Fruit fly (Drosophila melanogaster) whole organism, embryonic: ENCODE results near the gene HHEX.
A peak's percentile ranks its signal among the peaks of the same experiment; 100 is the strongest.

ENCODE experiments used
- C15 ChIP-seq: fragments of 200-800 bp; sonication (Bioruptor generic); IDR thresholded peaks from 3 replicates; pipeline ENCODE4 v1.3.6; 2022; ENCODE audit warnings: missing biosample characterization, missing genetic modification characterization
- CG14441 ChIP-seq: fragments of 200-800 bp; sonication (Bioruptor generic); IDR thresholded peaks from 2 replicates; pipeline ENCODE4 v1.3.6; 2022; ENCODE audit warnings: missing biosample characterization, missing genetic modification characterization
- CG1529 ChIP-seq: fragments of 200-800 bp; sonication (Bioruptor generic); optimal IDR thresholded peaks from 3 replicates; lab custom pipeline; 2018; ENCODE audit warnings: missing biosample characterization, missing genetic modification characterization
- CG16863 ChIP-seq: fragments of 200-800 bp; sonication (Bioruptor generic); optimal IDR thresholded peaks from 3 replicates; lab custom pipeline; 2016; ENCODE audit warnings: missing biosample characterization, missing genetic modification characterization
- CG17328 ChIP-seq: fragments of 200-800 bp; sonication (Bioruptor generic); IDR thresholded peaks from 2 replicates; pipeline ENCODE4 v1.3.6; 2022; ENCODE audit warnings: missing biosample characterization, missing genetic modification characterization
- CG17385 ChIP-seq: fragments of 200-800 bp; sonication (Bioruptor generic); optimal IDR thresholded peaks from 3 replicates; lab custom pipeline; 2018; ENCODE audit warnings: missing biosample characterization, mild to moderate bottlenecking, missing genetic modification characterization
- CG1832 ChIP-seq: fragments of 200-800 bp; sonication (Bioruptor generic); optimal IDR thresholded peaks from 2 replicates; lab custom pipeline; 2017; ENCODE audit warnings: missing biosample characterization, mild to moderate bottlenecking, missing genetic modification characterization, inconsistent platforms
- CG33557 ChIP-seq: fragments of 200-800 bp; sonication (Bioruptor generic); optimal IDR thresholded peaks from 2 replicates; lab custom pipeline; 2019; ENCODE audit warnings: missing biosample characterization, mild to moderate bottlenecking, missing genetic modification characterization, moderate library complexity
- CG3407 ChIP-seq: fragments of 200-800 bp; sonication (Bioruptor generic); optimal IDR thresholded peaks from 2 replicates; lab custom pipeline; 2018; ENCODE audit warnings: missing biosample characterization, mild to moderate bottlenecking, missing genetic modification characterization
- CG3838 ChIP-seq: fragments of 200-800 bp; sonication (Bioruptor generic); optimal IDR thresholded peaks from 3 replicates; lab custom pipeline; 2016; ENCODE audit warnings: missing biosample characterization, missing genetic modification characterization
- CG4617 ChIP-seq: fragments of 200-800 bp; sonication (Bioruptor generic); optimal IDR thresholded peaks from 3 replicates; lab custom pipeline; 2016; ENCODE audit warnings: missing biosample characterization, missing genetic modification characterization, borderline replicate concordance
- CG5245 ChIP-seq: fragments of 200-800 bp; sonication (Bioruptor generic); optimal IDR thresholded peaks from 3 replicates; lab custom pipeline; 2016; ENCODE audit warnings: missing biosample characterization, missing genetic modification characterization
- CG7839 ChIP-seq: fragments of 200-800 bp; sonication (Bioruptor generic); optimal IDR thresholded peaks from 3 replicates; lab custom pipeline; 2018; ENCODE audit warnings: missing biosample characterization, mild to moderate bottlenecking, missing genetic modification characterization, moderate library complexity
- CG8478 ChIP-seq: fragments of >200 bp; optimal IDR thresholded peaks from 2 replicates; lab custom pipeline; 2018
- CG8944 ChIP-seq: fragments of 200-800 bp; sonication (Bioruptor generic); optimal IDR thresholded peaks from 3 replicates; lab custom pipeline; 2016; ENCODE audit warnings: missing biosample characterization, missing genetic modification characterization
- CTCF ChIP-seq: fragments of 200-800 bp; sonication (Bioruptor generic); optimal IDR thresholded peaks from 2 replicates; lab custom pipeline; 2017; ENCODE audit warnings: missing biosample characterization, mild to moderate bottlenecking, missing genetic modification characterization, moderate library complexity
- Dbx ChIP-seq: fragments of 200-800 bp; sonication (Bioruptor generic); IDR thresholded peaks from 3 replicates; pipeline ENCODE4 v1.3.6; 2022; ENCODE audit warnings: missing biosample characterization, missing genetic modification characterization
- Deaf1 ChIP-seq: fragments of 200-800 bp; optimal IDR thresholded peaks from 3 replicates; lab custom pipeline; 2019; ENCODE audit warnings: missing biosample characterization, mild to moderate bottlenecking, missing genetic modification characterization, moderate library complexity
- Doc3 ChIP-seq: fragments of 200-800 bp; sonication (Bioruptor generic); IDR thresholded peaks from 3 replicates; pipeline ENCODE4 v1.3.6; 2022; ENCODE audit warnings: missing biosample characterization, missing genetic modification characterization; ENCODE audit not compliant: partially characterized antibody
- Eip74EF ChIP-seq, 2 experiments: fragments of 200-800 bp in 1 of 2; fragments of >200 bp in 1 of 2; sonication (Bioruptor generic) in 1 of 2; optimal IDR thresholded peaks; 2 replicates each; lab custom pipeline; 2017 to 2019; ENCODE audit warnings: missing biosample characterization in 2 of 2, missing genetic modification characterization in 2 of 2, mild to moderate bottlenecking in 1 of 2, moderate library complexity in 1 of 2
- Hey ChIP-seq: fragments of 200-800 bp; sonication (Bioruptor generic); optimal IDR thresholded peaks from 3 replicates; lab custom pipeline; 2018; ENCODE audit warnings: missing biosample characterization, mild to moderate bottlenecking, missing genetic modification characterization
- Hmr ChIP-seq: fragments of 200-800 bp; sonication (Bioruptor generic); optimal IDR thresholded peaks from 3 replicates; lab custom pipeline; 2017; ENCODE audit warnings: mild to moderate bottlenecking, missing biosample characterization, missing genetic modification reagents, missing genetic modification characterization
- MESR4 ChIP-seq: fragments of 200-800 bp; sonication (Bioruptor generic); optimal IDR thresholded peaks from 2 replicates; lab custom pipeline; 2018; ENCODE audit warnings: missing biosample characterization, mild to moderate bottlenecking, missing genetic modification characterization, moderate library complexity
- Mrtf ChIP-seq: fragments of 200-800 bp; sonication (Bioruptor generic); IDR thresholded peaks from 3 replicates; pipeline ENCODE4 v1.3.6; 2022; ENCODE audit warnings: missing biosample characterization, missing genetic modification characterization
- Myb ChIP-seq: fragments of 200-800 bp; sonication (Bioruptor generic); optimal IDR thresholded peaks from 2 replicates; lab custom pipeline; 2016; ENCODE audit warnings: missing biosample characterization, missing genetic modification characterization
- NFAT ChIP-seq: fragments of 200-800 bp; sonication (Bioruptor generic); IDR thresholded peaks from 2 replicates; pipeline ENCODE4 v1.3.6; 2022; ENCODE audit warnings: missing biosample characterization, missing genetic modification characterization
- Nf-YA ChIP-seq: fragments of 200-800 bp; sonication (Bioruptor generic); IDR thresholded peaks from 2 replicates; pipeline ENCODE4 v1.3.6; 2022; ENCODE audit warnings: missing biosample characterization, missing genetic modification characterization
- Side ChIP-seq: fragments of 200-800 bp; sonication (Bioruptor generic); optimal IDR thresholded peaks from 2 replicates; lab custom pipeline; 2016; ENCODE audit warnings: missing biosample characterization, missing genetic modification characterization
- YL-1 ChIP-seq: fragments of 200-800 bp; sonication (Bioruptor generic); optimal IDR thresholded peaks from 3 replicates; lab custom pipeline; 2017; ENCODE audit warnings: missing biosample characterization, mild to moderate bottlenecking, missing genetic modification characterization
- cg ChIP-seq: fragments of 200-800 bp; sonication (Bioruptor generic); optimal IDR thresholded peaks from 3 replicates; lab custom pipeline; 2019; ENCODE audit warnings: missing biosample characterization, mild to moderate bottlenecking, missing genetic modification characterization, moderate library complexity
- chif ChIP-seq, 2 experiments: fragments of 200-800 bp; sonication (Bioruptor generic); optimal IDR thresholded peaks; 3 replicates each; lab custom pipeline; 2016; ENCODE audit warnings: missing biosample characterization in 2 of 2, missing genetic modification characterization in 2 of 2
- chinmo ChIP-seq: fragments of 200-800 bp; sonication (Bioruptor generic); IDR thresholded peaks from 4 replicates; pipeline ENCODE4 v1.3.6; 2022; ENCODE audit warnings: missing biosample characterization, missing genetic modification characterization; ENCODE audit not compliant: partially characterized antibody
- chm ChIP-seq: fragments of 200-800 bp; sonication (Bioruptor generic); IDR thresholded peaks from 2 replicates; pipeline ENCODE4 v1.3.6; 2022; ENCODE audit warnings: missing biosample characterization, missing genetic modification characterization
- crol ChIP-seq: fragments of 200-800 bp; sonication (Bioruptor generic); IDR thresholded peaks from 2 replicates; pipeline ENCODE4 v1.3.6; 2022; ENCODE audit warnings: missing biosample characterization, missing genetic modification characterization
- eyg ChIP-seq: fragments of 200-800 bp; sonication (Bioruptor generic); optimal IDR thresholded peaks from 3 replicates; lab custom pipeline; 2016; ENCODE audit warnings: missing biosample characterization, missing genetic modification characterization
- fru ChIP-seq: fragments of >200 bp; optimal IDR thresholded peaks from 2 replicates; lab custom pipeline; 2017
- gsb-n ChIP-seq: fragments of 200-800 bp; sonication (Bioruptor generic); optimal IDR thresholded peaks from 3 replicates; lab custom pipeline; 2018; ENCODE audit warnings: missing biosample characterization, mild to moderate bottlenecking, missing genetic modification characterization
- nom ChIP-seq: fragments of 200-800 bp; sonication (Bioruptor generic); optimal IDR thresholded peaks from 2 replicates; lab custom pipeline; 2017; ENCODE audit warnings: missing biosample characterization, missing genetic modification characterization, mild to moderate bottlenecking, moderate library complexity, missing genetic modification reagents
- pnt ChIP-seq: fragments of 200-800 bp; sonication (Bioruptor generic); optimal IDR thresholded peaks from 3 replicates; lab custom pipeline; 2016; ENCODE audit warnings: missing biosample characterization, missing genetic modification characterization
- prd ChIP-seq, 3 experiments: fragments of >200 bp in 2 of 3; fragments of 200-800 bp in 1 of 3; sonication (Bioruptor generic) in 1 of 3; optimal IDR thresholded peaks in 2 of 3; IDR thresholded peaks in 1 of 3; 2 replicates in 2 of 3; 3 replicates in 1 of 3; pipeline versions ENCODE4 v1.3.6 to Lab custom; 2017 to 2022; ENCODE audit warnings: missing biosample characterization in 1 of 3, missing genetic modification characterization in 1 of 3
- run ChIP-seq: fragments of 200-800 bp; sonication (Bioruptor generic); optimal IDR thresholded peaks from 3 replicates; lab custom pipeline; 2018; ENCODE audit warnings: missing biosample characterization, mild to moderate bottlenecking, missing genetic modification characterization
- sd ChIP-seq: fragments of 200-800 bp; sonication (Bioruptor generic); optimal IDR thresholded peaks from 3 replicates; lab custom pipeline; 2018; ENCODE audit warnings: missing biosample characterization, mild to moderate bottlenecking, missing genetic modification characterization, moderate library complexity
- sens ChIP-seq: fragments of 200-800 bp; sonication (Bioruptor generic); peaks from one replicate; lab custom pipeline; 2016; ENCODE audit warnings: missing biosample characterization, missing genetic modification characterization
- sr ChIP-seq: fragments of 200-800 bp; sonication (Bioruptor generic); IDR thresholded peaks from 3 replicates; pipeline ENCODE4 v1.3.6; 2022; ENCODE audit warnings: missing biosample characterization, missing genetic modification characterization
- tna ChIP-seq: fragments of 200-800 bp; sonication (Bioruptor generic); IDR thresholded peaks from 2 replicates; pipeline ENCODE4 v1.3.6; 2022; ENCODE audit warnings: missing biosample characterization, missing genetic modification characterization; ENCODE audit not compliant: partially characterized antibody
- tup ChIP-seq: fragments of 200-800 bp; sonication (Bioruptor generic); optimal IDR thresholded peaks from 2 replicates; lab custom pipeline; 2016; ENCODE audit warnings: missing biosample characterization, mild to moderate bottlenecking, missing genetic modification characterization, moderate library complexity

HHEX gene

dm6 chr3R:21127352-21127985, 46.7 kb upstream of the HHEX start, which contains the start of the genes slmb and CG5793 (continued):
- TF ChIP-seq CG7839 (tag; lab: Kevin White, UChicago): no peak
- peak; percentile 46; the same call in 1 of the 2 replicates for TF ChIP-seq CG14441 (GFP tag; lab: Robert Waterston, UW)
- TF ChIP-seq fru (lab: Kevin White, UChicago): no peak
- peak; percentile 12 for TF ChIP-seq pnt (GFP tag; lab: Kevin White, UChicago)
- TF ChIP-seq C15: no peak
- TF ChIP-seq CG17328: 0 out of 2 replicates have a peak, but pooled peaks have one; percentile 37
- TF ChIP-seq chif (GFP tag; optimal IDR thresholded peaks at IDR 0.05; lab: Kevin White, UChicago): peak in 1 of 2 experiments; percentile 3

DNA sequence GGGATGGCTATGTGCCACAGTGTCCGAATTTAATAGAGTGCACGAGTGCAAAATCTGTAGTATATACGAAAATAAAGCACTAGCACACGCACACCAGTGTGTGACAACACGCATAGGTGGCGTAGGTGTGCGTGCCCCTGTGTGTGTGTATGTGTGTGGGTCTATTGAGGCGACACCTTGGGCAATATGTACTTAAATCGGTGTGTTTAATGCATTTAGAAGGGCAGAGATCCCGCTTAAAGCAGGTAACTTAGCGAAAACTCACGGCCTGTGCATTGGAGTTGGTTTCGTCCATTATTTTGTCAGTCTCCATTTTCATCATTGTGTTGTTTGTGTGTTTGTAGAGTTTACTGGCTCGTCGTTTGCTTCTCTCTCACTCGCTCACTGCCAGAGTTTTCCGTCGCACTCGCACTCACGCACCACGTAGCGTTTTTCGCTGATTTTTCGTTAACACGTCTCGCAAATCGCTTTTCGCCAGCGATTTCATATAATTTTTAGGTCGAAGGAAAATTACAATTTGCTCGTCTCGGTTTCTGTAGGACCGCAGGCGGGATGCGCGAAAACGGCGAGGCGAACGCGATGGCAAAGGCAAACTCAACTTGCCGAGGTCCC, 46.1 kb upstream of the HHEX start:
- TF ChIP-seq sens (GFP tag; lab: Kevin White, UChicago) (peak; percentile 35), CG1832 (GFP tag; lab: Kevin White, UChicago) (peak; percentile 72), CG3838 (no peak), CTCF (GFP tag; lab: Kevin White, UChicago) (peak; percentile 73), chm (GFP tag; lab: Robert Waterston, UW) (0 out of 2 replicates have a peak, but pooled peaks have one; percentile 34), CG8478 (lab: Kevin White, UChicago) (peak; percentile 92), Doc3 (GFP tag; lab: Robert Waterston, UW) (no peak), CG4617 (GFP tag; lab: Kevin White, UChicago) (peak; percentile 68), nom (GFP tag; lab: Kevin White, UChicago) (peak; percentile 19), Nf-YA (GFP tag; lab: Robert Waterston, UW) (0 out of 2 replicates have a peak, but pooled peaks have one; percentile 6), run (no peak), sr (GFP tag; lab: Robert Waterston, UW) (0 out of 3 replicates have a peak, but pooled peaks have one; percentile 26), chinmo (0 out of 4 replicates have a peak, but pooled peaks have one; percentile 34), Eip74EF (GFP tag; optimal IDR thresholded peaks at IDR 0.05; lab: Kevin White, UChicago) (peak in 1 of 2 experiments; percentile 3), YL-1 (GFP tag; lab: Kevin White, UChicago) (peak; percentile 16), sd (tag; lab: Kevin White, UChicago) (no peak), NFAT (peak; percentile 18; the same call in 1 of the 2 replicates), CG16863 (GFP tag; lab: Kevin White, UChicago) (no peak), MESR4 (peak; percentile 40), cg (GFP tag; lab: Kevin White, UChicago) (peak; percentile 97)

- TF ChIP-seq gsb-n (peak; percentile 35), CG3407 (GFP tag; lab: Kevin White, UChicago) (no peak), CG17385 (no peak), crol (peak; percentile 58), Mrtf (GFP tag; lab: Robert Waterston, UW) (no peak), CG5245 (GFP tag; lab: Kevin White, UChicago) (no peak), Deaf1 (tag; lab: Kevin White, UChicago) (no peak), chinmo (0 out of 4 replicates have a peak, but pooled peaks have one; percentile 58)
These were observed 43.5 kb upstream of the HHEX start for dm6 chr3R:21124225-21124624.

- no peak for TF ChIP-seq Hmr (GFP tag; lab: Kevin White, UChicago)
- 0 out of 3 replicates have a peak, but pooled peaks have one; percentile 55 for TF ChIP-seq Dbx (GFP tag; lab: Robert Waterston, UW)
- no peak for TF ChIP-seq Hey (tag; lab: Kevin White, UChicago)
- peak; percentile 95 for TF ChIP-seq tna
- TF ChIP-seq Myb: peak; percentile 7
- TF ChIP-seq eyg (GFP tag; lab: Kevin White, UChicago): no peak
- peak; percentile 10 for TF ChIP-seq Side
- peak; percentile 6 for TF ChIP-seq CG8944 (GFP tag; lab: Kevin White, UChicago)
- TF ChIP-seq CG1529 (GFP tag; lab: Kevin White, UChicago): no peak
- no peak for TF ChIP-seq prd (optimal IDR thresholded peaks at IDR 0.05; lab: Kevin White, UChicago)
- peak; percentile 14; the same call in 1 of the 3 replicates for TF ChIP-seq prd (GFP tag; IDR thresholded peaks at IDR 0.05; lab: Robert Waterston, UW)
- TF ChIP-seq Mrtf (GFP tag; lab: Robert Waterston, UW): no peak
- TF ChIP-seq tup (GFP tag; lab: Kevin White, UChicago): no peak
- TF ChIP-seq fru (lab: Kevin White, UChicago): no peak
- TF ChIP-seq CG33557 (GFP tag; lab: Kevin White, UChicago): no peak
These were observed 38.1 kb upstream of the HHEX start, which contains the start of gene Bdbt for dm6 chr3R:21118784-21119183. Bdbt (minus strand) TSS chr3R:21118856.
